Fruit fly (Drosophila melanogaster) whole organism, embryonic: ENCODE measurements around the gene CG6749.

Experiments used
- ATbp ChIP-seq: fragments of 200-800 bp; sonication (Bioruptor generic); optimal IDR thresholded peaks from 2 replicates; lab custom pipeline; 2017; ENCODE audit warnings: missing biosample characterization, mild to moderate bottlenecking, missing genetic modification characterization, missing genetic modification reagents
- Abd-B ChIP-seq: fragments of 200-800 bp; sonication (Bioruptor generic); optimal IDR thresholded peaks from 2 replicates; lab custom pipeline; 2018; ENCODE audit warnings: missing biosample characterization, mild to moderate bottlenecking, missing genetic modification characterization, moderate library complexity
- B-H2 ChIP-seq: fragments of 200-800 bp; sonication (Bioruptor generic); optimal IDR thresholded peaks from 2 replicates; lab custom pipeline; 2018; ENCODE audit warnings: missing biosample characterization, mild to moderate bottlenecking, missing genetic modification characterization
- Blimp-1 ChIP-seq: fragments of 200-800 bp; sonication (Bioruptor generic); optimal IDR thresholded peaks from 3 replicates; lab custom pipeline; 2018; ENCODE audit warnings: missing biosample characterization, missing genetic modification characterization, mild to moderate bottlenecking, moderate library complexity, missing genetic modification reagents
- CG10654 ChIP-seq: fragments of 200-800 bp; sonication (Bioruptor generic); optimal IDR thresholded peaks from 2 replicates; lab custom pipeline; 2016; ENCODE audit warnings: missing biosample characterization, missing genetic modification characterization
- CG11247 ChIP-seq: fragments of 200-800 bp; sonication (Bioruptor generic); IDR thresholded peaks from 2 replicates; pipeline ENCODE4 v1.3.6; 2022; ENCODE audit warnings: missing biosample characterization, missing genetic modification characterization
- CG11456 ChIP-seq: fragments of 200-800 bp; sonication (Bioruptor generic); IDR thresholded peaks from 3 replicates; pipeline ENCODE4 v1.3.6; 2022; ENCODE audit warnings: missing biosample characterization, missing genetic modification characterization
- CG12236 ChIP-seq: fragments of 200-800 bp; sonication (Bioruptor generic); optimal IDR thresholded peaks from 2 replicates; lab custom pipeline; 2016; ENCODE audit warnings: missing biosample characterization, missing genetic modification characterization
- CG15073 ChIP-seq: fragments of 200-800 bp; sonication (Bioruptor generic); optimal IDR thresholded peaks from 2 replicates; lab custom pipeline; 2016; ENCODE audit warnings: missing biosample characterization, missing genetic modification characterization
- CG15514 ChIP-seq: fragments of 200-800 bp; sonication (Bioruptor generic); optimal IDR thresholded peaks from 3 replicates; lab custom pipeline; 2017; ENCODE audit warnings: missing biosample characterization, missing genetic modification characterization, mild to moderate bottlenecking, moderate library complexity, missing genetic modification reagents
- CG16779 ChIP-seq: fragments of 200-800 bp; sonication (Bioruptor generic); IDR thresholded peaks from 2 replicates; pipeline ENCODE4 v1.3.6; 2022; ENCODE audit warnings: missing biosample characterization, missing genetic modification characterization
- CG2120 ChIP-seq: fragments of 200-800 bp; sonication (Bioruptor generic); optimal IDR thresholded peaks from 3 replicates; lab custom pipeline; 2016; ENCODE audit warnings: missing biosample characterization, missing genetic modification characterization
- CG2202 ChIP-seq: fragments of 200-800 bp; sonication (Bioruptor generic); optimal IDR thresholded peaks from 2 replicates; lab custom pipeline; 2018; ENCODE audit warnings: missing biosample characterization, mild to moderate bottlenecking, missing genetic modification characterization
- CG2712 ChIP-seq: fragments of 200-800 bp; optimal IDR thresholded peaks from 3 replicates; lab custom pipeline; 2019; ENCODE audit warnings: missing biosample characterization, mild to moderate bottlenecking, missing genetic modification characterization, moderate library complexity
- CG3163 ChIP-seq: fragments of 200-800 bp; sonication (Bioruptor generic); optimal IDR thresholded peaks from 3 replicates; lab custom pipeline; 2016; ENCODE audit warnings: missing biosample characterization, missing genetic modification characterization
- CG4328 ChIP-seq: fragments of 200-800 bp; sonication (Bioruptor generic); optimal IDR thresholded peaks from 3 replicates; lab custom pipeline; 2017; ENCODE audit warnings: missing biosample characterization, missing genetic modification reagents, missing genetic modification characterization
- CG43689 ChIP-seq: fragments of 200-800 bp; sonication (Bioruptor generic); IDR thresholded peaks from 2 replicates; pipeline ENCODE4 v1.3.6; 2022; ENCODE audit warnings: missing biosample characterization, missing genetic modification characterization
- CG6689 ChIP-seq: fragments of 200-800 bp; sonication (Bioruptor generic); IDR thresholded peaks from 2 replicates; pipeline ENCODE4 v1.3.6; 2022; ENCODE audit warnings: missing biosample characterization, missing genetic modification characterization
- CG7372 ChIP-seq: fragments of 200-800 bp; sonication (Bioruptor generic); IDR thresholded peaks from 2 replicates; pipeline ENCODE4 v1.3.6; 2022; ENCODE audit warnings: missing biosample characterization, missing genetic modification characterization
- CG8290 ChIP-seq, 3 experiments: fragments of 200-800 bp; sonication (Bioruptor generic); optimal IDR thresholded peaks; 2 replicates each; lab custom pipeline; 2016 to 2019; ENCODE audit warnings: missing biosample characterization in 3 of 3, missing genetic modification characterization in 3 of 3, mild to moderate bottlenecking in 2 of 3, moderate library complexity in 1 of 3
- CG9215 ChIP-seq: fragments of 200-800 bp; sonication (Bioruptor generic); IDR thresholded peaks from 2 replicates; pipeline ENCODE4 v1.3.6; 2022; ENCODE audit warnings: missing biosample characterization, missing genetic modification characterization
- Dad ChIP-seq: fragments of 200-800 bp; sonication (Bioruptor generic); optimal IDR thresholded peaks from 3 replicates; lab custom pipeline; 2016; ENCODE audit warnings: missing biosample characterization, missing genetic modification characterization
- Doc2 ChIP-seq: fragments of 200-800 bp; sonication (Bioruptor generic); IDR thresholded peaks from 2 replicates; pipeline ENCODE4 v1.3.6; 2022; ENCODE audit warnings: missing biosample characterization, missing genetic modification characterization
- Drgx ChIP-seq: fragments of 200-800 bp; sonication (Bioruptor generic); IDR thresholded peaks from 2 replicates; pipeline ENCODE4 v1.3.6; 2022; ENCODE audit warnings: missing biosample characterization, missing genetic modification characterization
- GATAe ChIP-seq: fragments of 200-800 bp; sonication (Bioruptor generic); conservative IDR thresholded peaks from 2 replicates; pipeline ENCODE4 v1.3.6; 2022; ENCODE audit warnings: missing biosample characterization, missing genetic modification characterization
- Gug ChIP-seq: fragments of 200-800 bp; sonication (Bioruptor generic); IDR thresholded peaks from 4 replicates; pipeline ENCODE4 v1.3.6; 2022; ENCODE audit warnings: missing biosample characterization, missing genetic modification characterization
- Hey ChIP-seq: fragments of 200-800 bp; sonication (Bioruptor generic); optimal IDR thresholded peaks from 3 replicates; lab custom pipeline; 2018; ENCODE audit warnings: missing biosample characterization, mild to moderate bottlenecking, missing genetic modification characterization
- Hmx ChIP-seq: fragments of 200-800 bp; sonication (Bioruptor generic); optimal IDR thresholded peaks from 2 replicates; lab custom pipeline; 2016; ENCODE audit warnings: missing biosample characterization, missing genetic modification characterization
- Neu2 ChIP-seq: fragments of 200-800 bp; sonication (Bioruptor generic); optimal IDR thresholded peaks from 3 replicates; lab custom pipeline; 2016; ENCODE audit warnings: missing biosample characterization, missing genetic modification characterization, borderline replicate concordance
- Pdp1 ChIP-seq, 2 experiments: fragments of 200-800 bp; sonication (Bioruptor generic); optimal IDR thresholded peaks; 3 replicates each; lab custom pipeline; 2016; ENCODE audit warnings: missing biosample characterization in 2 of 2, missing genetic modification characterization in 2 of 2, mild to moderate bottlenecking in 1 of 2, moderate library complexity in 1 of 2
- Poxn ChIP-seq: fragments of 200-800 bp; sonication (Bioruptor generic); IDR thresholded peaks from 2 replicates; pipeline ENCODE4 v1.3.6; 2022; ENCODE audit warnings: missing biosample characterization, missing genetic modification characterization
- ato ChIP-seq: fragments of 200-800 bp; sonication (Bioruptor generic); IDR thresholded peaks from 2 replicates; pipeline ENCODE4 v1.3.6; 2022; ENCODE audit warnings: missing biosample characterization, missing genetic modification characterization; ENCODE audit not compliant: partially characterized antibody
- bbx ChIP-seq: fragments of 200-800 bp; sonication (Bioruptor generic); IDR thresholded peaks from 2 replicates; pipeline ENCODE4 v1.3.6; 2022; ENCODE audit warnings: missing biosample characterization, missing genetic modification characterization; ENCODE audit not compliant: partially characterized antibody
- bcd ChIP-seq: fragments of 200-800 bp; sonication (Bioruptor generic); optimal IDR thresholded peaks from 2 replicates; lab custom pipeline; 2017; ENCODE audit warnings: missing biosample characterization, mild to moderate bottlenecking, missing genetic modification characterization
- bsh ChIP-seq, 2 experiments: fragments of 200-800 bp; sonication (Bioruptor generic); optimal IDR thresholded peaks; 2 replicates each; lab custom pipeline; 2017 to 2018; ENCODE audit warnings: mild to moderate bottlenecking in 2 of 2, missing biosample characterization in 2 of 2, missing genetic modification characterization in 2 of 2, moderate library complexity in 1 of 2
- ci ChIP-seq: fragments of 200-800 bp; sonication (Bioruptor generic); IDR thresholded peaks from 3 replicates; pipeline ENCODE4 v1.3.6; 2022; ENCODE audit warnings: missing biosample characterization, missing genetic modification characterization
- dmrt99B ChIP-seq: fragments of 200-800 bp; sonication (Bioruptor generic); optimal IDR thresholded peaks from 2 replicates; lab custom pipeline; 2018; ENCODE audit warnings: missing biosample characterization, mild to moderate bottlenecking, missing genetic modification characterization, moderate library complexity
- en ChIP-seq: fragments of 200-800 bp; sonication (Bioruptor generic); optimal IDR thresholded peaks from 2 replicates; lab custom pipeline; 2016; ENCODE audit warnings: missing biosample characterization, missing genetic modification characterization
- gce ChIP-seq: fragments of 200-800 bp; sonication (Bioruptor generic); IDR thresholded peaks from 3 replicates; pipeline ENCODE4 v1.3.6; 2022; ENCODE audit warnings: missing biosample characterization, missing genetic modification characterization
- gro ChIP-seq: fragments of 200-800 bp; sonication (Bioruptor generic); optimal IDR thresholded peaks from 2 replicates; lab custom pipeline; 2016; ENCODE audit warnings: missing biosample characterization, missing genetic modification characterization
- kni ChIP-seq: fragments of 200-800 bp; sonication (Bioruptor generic); optimal IDR thresholded peaks from 3 replicates; lab custom pipeline; 2017; ENCODE audit warnings: mild to moderate bottlenecking, missing biosample characterization, missing genetic modification reagents, missing genetic modification characterization
- mam ChIP-seq: fragments of 200-800 bp; sonication (Bioruptor generic); optimal IDR thresholded peaks from 3 replicates; lab custom pipeline; 2016; ENCODE audit warnings: missing biosample characterization, missing genetic modification characterization
- mirr ChIP-seq: fragments of 200-800 bp; sonication (Bioruptor generic); optimal IDR thresholded peaks from 3 replicates; lab custom pipeline; 2018; ENCODE audit warnings: missing biosample characterization, mild to moderate bottlenecking, missing genetic modification characterization
- onecut ChIP-seq: fragments of 200-800 bp; sonication (Bioruptor generic); IDR thresholded peaks from 2 replicates; pipeline ENCODE4 v1.3.6; 2022; ENCODE audit warnings: missing biosample characterization, missing genetic modification characterization
- psq ChIP-seq: fragments of 200-800 bp; sonication (Bioruptor generic); optimal IDR thresholded peaks from 2 replicates; lab custom pipeline; 2017; ENCODE audit warnings: missing biosample characterization, missing genetic modification characterization
- sc ChIP-seq, 3 experiments: fragments of >200 bp in 2 of 3; fragments of 200-800 bp in 1 of 3; sonication (Bioruptor generic) in 1 of 3; optimal IDR thresholded peaks; 2 replicates in 2 of 3; 3 replicates in 1 of 3; lab custom pipeline; 2017; ENCODE audit warnings: mild to moderate bottlenecking in 1 of 3, missing biosample characterization in 1 of 3, missing genetic modification characterization in 1 of 3, missing genetic modification reagents in 1 of 3
- sens ChIP-seq: fragments of 200-800 bp; sonication (Bioruptor generic); peaks from one replicate; lab custom pipeline; 2016; ENCODE audit warnings: missing biosample characterization, missing genetic modification characterization
- ssp ChIP-seq: fragments of 200-800 bp; sonication (Bioruptor generic); IDR thresholded peaks from 2 replicates; pipeline ENCODE4 v1.3.6; 2022; ENCODE audit warnings: missing biosample characterization, missing genetic modification characterization
- z ChIP-seq: fragments of 200-800 bp; sonication (Bioruptor generic); IDR thresholded peaks from 3 replicates; pipeline ENCODE4 v1.3.6; 2022; ENCODE audit warnings: missing biosample characterization, missing genetic modification characterization

CG6749 gene

dm6 chr3L:9751625-9752024 lies 18.0 kb upstream of the CG6749 start (continued):
- TF ChIP-seq CG4328 (GFP tag; lab: Kevin White, UChicago) (no peak), CG15073 (GFP tag; lab: Kevin White, UChicago) (no peak), Dad (no peak), bbx (GFP tag; lab: Robert Waterston, UW) (no peak), CG11247 (no peak), mirr (no peak), en (no peak), CG2120 (GFP tag; lab: Kevin White, UChicago) (no peak), CG9215 (peak; percentile 22; the same call in 1 of the 2 replicates), CG2202 (tag; lab: Kevin White, UChicago) (no peak), CG43689 (GFP tag; lab: Robert Waterston, UW) (no peak), mam (no peak), gro (GFP tag; lab: Kevin White, UChicago) (no peak)
- TF ChIP-seq, all 482 proteins: peak for 28

dm6 chr3L:9745393-9745792 lies 11.8 kb upstream of the CG6749 start:
- no peak for TF ChIP-seq Doc2 (GFP tag; lab: Robert Waterston, UW)
- TF ChIP-seq dmrt99B (tag; lab: Kevin White, UChicago) = no peak
- no peak for TF ChIP-seq Hmx
- TF ChIP-seq Poxn (GFP tag; lab: Robert Waterston, UW) = no peak
- peak; percentile 11 for TF ChIP-seq Blimp-1 (GFP tag; lab: Kevin White, UChicago)
- no peak for TF ChIP-seq z (GFP tag; lab: Robert Waterston, UW)
- TF ChIP-seq B-H2 = no peak
- TF ChIP-seq psq (GFP tag; lab: Kevin White, UChicago) = no peak
- no peak for TF ChIP-seq ATbp
- no peak for TF ChIP-seq CG15514
- TF ChIP-seq CG8290 (GFP tag; optimal IDR thresholded peaks at IDR 0.05; lab: Kevin White, UChicago) = no peak
- no peak for TF ChIP-seq CG8290 (tag; optimal IDR thresholded peaks at IDR 0.05; lab: Kevin White, UChicago)
- no peak for TF ChIP-seq ci (GFP tag; lab: Robert Waterston, UW)
- TF ChIP-seq sens (GFP tag; lab: Kevin White, UChicago) = peak; percentile 66
- TF ChIP-seq CG2712 (tag; lab: Kevin White, UChicago) = peak; percentile 31
- no peak for TF ChIP-seq CG6689 (GFP tag; lab: Robert Waterston, UW)
- no peak for TF ChIP-seq CG10654
- no peak for TF ChIP-seq ssp
- peak; percentile 8 to 9 for TF ChIP-seq bsh (GFP tag; optimal IDR thresholded peaks at IDR 0.05; lab: Kevin White, UChicago)
- peak; percentile 79 for TF ChIP-seq Drgx

dm6 chr3L:9744060-9744549 lies 10.5 kb upstream of the CG6749 start:
- peak; percentile 86 for TF ChIP-seq bcd
- 0 out of 2 replicates have a peak, but pooled peaks have one; percentile 42 for TF ChIP-seq CG16779 (GFP tag; lab: Robert Waterston, UW)
- peak; percentile 88 for TF ChIP-seq gce (GFP tag; lab: Robert Waterston, UW)
- peak; percentile 76 for TF ChIP-seq en
- peak; percentile 58 to 76 for TF ChIP-seq Pdp1 (GFP tag; optimal IDR thresholded peaks at IDR 0.05; lab: Kevin White, UChicago)
- TF ChIP-seq GATAe (GFP tag; lab: Robert Waterston, UW) = peak; percentile 49
- peak; percentile 7 for TF ChIP-seq CG12236 (GFP tag; lab: Kevin White, UChicago)
- no peak for TF ChIP-seq ato
- TF ChIP-seq Hey (tag; lab: Kevin White, UChicago) = no peak
- TF ChIP-seq CG7372 = peak; percentile 86
- TF ChIP-seq onecut (GFP tag; lab: Robert Waterston, UW) = peak; percentile 86
- TF ChIP-seq CG3163 (GFP tag; lab: Kevin White, UChicago) = peak; percentile 27
- TF ChIP-seq Abd-B (GFP tag; lab: Kevin White, UChicago) = peak; percentile 58
- TF ChIP-seq Neu2 = no peak
- peak; percentile 84 for TF ChIP-seq kni (GFP tag; lab: Kevin White, UChicago)
- TF ChIP-seq Gug (GFP tag; lab: Robert Waterston, UW) = peak; percentile 73
- no peak for TF ChIP-seq sc (optimal IDR thresholded peaks at IDR 0.05; lab: Kevin White, UChicago)
- peak; percentile 58 for TF ChIP-seq sc (GFP tag; optimal IDR thresholded peaks at IDR 0.05; lab: Kevin White, UChicago)
- peak; percentile 11; the same call in 1 of the 2 replicates for TF ChIP-seq Doc2 (GFP tag; lab: Robert Waterston, UW)
- peak; percentile 84 for TF ChIP-seq CG11456 (GFP tag; lab: Robert Waterston, UW)
